Worm (Caenorhabditis elegans) whole organism, dauer: ENCODE data around the gene nhr-155.

Source experiments
- unc-62 ChIP-seq: sonication (generic microtip); optimal IDR thresholded peaks from 2 replicates; lab custom pipeline; 2017; ENCODE audit warnings: missing biosample characterization, missing genetic modification reagents, missing genetic modification characterization

The nhr-155 gene

DNA sequence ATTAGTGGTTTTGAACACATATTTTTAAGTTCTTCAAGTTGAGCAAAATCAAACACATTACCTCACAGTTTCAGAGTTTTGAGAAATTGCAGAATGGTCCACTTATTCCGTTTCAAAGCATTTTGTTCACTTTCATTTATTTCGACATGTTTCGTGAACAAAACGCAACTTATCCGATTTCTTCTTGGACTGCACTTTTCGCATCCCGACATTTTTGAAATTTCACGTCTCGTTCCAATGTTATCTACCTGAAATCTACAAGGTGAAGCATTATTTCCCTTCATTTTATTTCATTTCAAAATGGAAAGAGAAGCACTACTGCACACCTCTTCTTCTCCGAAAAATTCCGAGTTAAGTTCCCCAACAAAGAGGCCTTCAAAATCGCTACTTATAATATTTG lies 50.9 kb downstream of the nhr-155 start, which contains the start of gene ZK488.6:
TSS of gene ZK488.6 (plus strand) at position 301 of the 400 bp plus-strand sequence.
- TF ChIP-seq unc-62 (GFP tag; lab: Kevin White, UChicago): no peak
